Fruit fly (Drosophila melanogaster) whole organism, embryonic: ENCODE results near the gene ng2.

Experiments used
- B-H1 ChIP-seq: fragments of 200-800 bp; sonication (Bioruptor generic); IDR thresholded peaks from 3 replicates; pipeline ENCODE4 v1.3.6; 2022; ENCODE audit warnings: missing biosample characterization, missing genetic modification characterization
- CG1024 ChIP-seq: fragments of 200-800 bp; sonication (Bioruptor generic); IDR thresholded peaks from 2 replicates; pipeline ENCODE4 v1.3.6; 2022; ENCODE audit warnings: missing biosample characterization, missing genetic modification characterization
- CG10321 ChIP-seq: fragments of 200-800 bp; sonication (Bioruptor generic); IDR thresholded peaks from 2 replicates; pipeline ENCODE4 v1.3.6; 2022; ENCODE audit warnings: missing biosample characterization, missing genetic modification characterization
- CG10366 ChIP-seq: fragments of 200-800 bp; sonication (Bioruptor generic); IDR thresholded peaks from 2 replicates; pipeline ENCODE4 v1.3.6; 2022; ENCODE audit warnings: missing biosample characterization, missing genetic modification characterization
- CG10543 ChIP-seq: fragments of 200-800 bp; sonication (Bioruptor generic); optimal IDR thresholded peaks from 3 replicates; lab custom pipeline; 2017; ENCODE audit warnings: missing biosample characterization, mild to moderate bottlenecking, missing genetic modification characterization, moderate library complexity
- CG10565 ChIP-seq: fragments of 200-800 bp; sonication (Bioruptor generic); optimal IDR thresholded peaks from 3 replicates; lab custom pipeline; 2016; ENCODE audit warnings: missing biosample characterization, mild to moderate bottlenecking, missing genetic modification characterization
- CG11093 ChIP-seq: fragments of 200-800 bp; sonication (Bioruptor generic); IDR thresholded peaks from 3 replicates; pipeline ENCODE4 v1.3.6; 2022; ENCODE audit warnings: missing biosample characterization, missing genetic modification characterization
- CG11504 ChIP-seq: fragments of 200-800 bp; sonication (Bioruptor generic); optimal IDR thresholded peaks from 3 replicates; lab custom pipeline; 2019; ENCODE audit warnings: missing biosample characterization, mild to moderate bottlenecking, missing genetic modification characterization, moderate library complexity
- CG12299 ChIP-seq: fragments of 200-800 bp; sonication (Bioruptor generic); optimal IDR thresholded peaks from 2 replicates; lab custom pipeline; 2018; ENCODE audit warnings: missing biosample characterization, mild to moderate bottlenecking, missing genetic modification characterization
- CG12769 ChIP-seq: fragments of 200-800 bp; sonication (Bioruptor generic); optimal IDR thresholded peaks from 2 replicates; lab custom pipeline; 2019; ENCODE audit warnings: missing biosample characterization, mild to moderate bottlenecking, missing genetic modification characterization, moderate library complexity
- CG13424 ChIP-seq: fragments of 200-800 bp; sonication (Bioruptor generic); optimal IDR thresholded peaks from 2 replicates; lab custom pipeline; 2019; ENCODE audit warnings: missing biosample characterization, mild to moderate bottlenecking, missing genetic modification characterization, moderate library complexity
- CG13624 ChIP-seq: fragments of 200-800 bp; sonication (Bioruptor generic); optimal IDR thresholded peaks from 2 replicates; lab custom pipeline; 2016; ENCODE audit warnings: missing biosample characterization, missing genetic modification characterization
- CG15269 ChIP-seq: fragments of 200-800 bp; sonication (Bioruptor generic); optimal IDR thresholded peaks from 2 replicates; lab custom pipeline; 2018; ENCODE audit warnings: missing biosample characterization, mild to moderate bottlenecking, missing genetic modification characterization, moderate library complexity
- CG15479 ChIP-seq: fragments of 200-800 bp; sonication (Bioruptor generic); optimal IDR thresholded peaks from 3 replicates; lab custom pipeline; 2019; ENCODE audit warnings: missing biosample characterization, mild to moderate bottlenecking, missing genetic modification characterization, moderate library complexity
- CG1603 ChIP-seq: fragments of 200-800 bp; sonication (Bioruptor generic); optimal IDR thresholded peaks from 2 replicates; lab custom pipeline; 2019; ENCODE audit warnings: missing biosample characterization, mild to moderate bottlenecking, missing genetic modification characterization, moderate library complexity
- CG17361 ChIP-seq: fragments of 200-800 bp; sonication (Bioruptor generic); IDR thresholded peaks from 3 replicates; pipeline ENCODE4 v1.3.6; 2022; ENCODE audit warnings: missing biosample characterization, missing genetic modification characterization
- CG17829 ChIP-seq: fragments of 200-800 bp; optimal IDR thresholded peaks from 2 replicates; lab custom pipeline; 2019; ENCODE audit warnings: missing biosample characterization, mild to moderate bottlenecking, missing genetic modification characterization, moderate library complexity
- CG2120 ChIP-seq: fragments of 200-800 bp; sonication (Bioruptor generic); optimal IDR thresholded peaks from 3 replicates; lab custom pipeline; 2016; ENCODE audit warnings: missing biosample characterization, missing genetic modification characterization
- CG32772 ChIP-seq: fragments of 200-800 bp; sonication (Bioruptor generic); IDR thresholded peaks from 2 replicates; pipeline ENCODE4 v1.3.6; 2022; ENCODE audit warnings: missing biosample characterization, missing genetic modification characterization
- CG34422 ChIP-seq: fragments of 200-800 bp; sonication (Bioruptor generic); IDR thresholded peaks from 3 replicates; pipeline ENCODE4 v1.3.6; 2022; ENCODE audit warnings: missing biosample characterization, missing genetic modification characterization
- CG3847 ChIP-seq: fragments of 200-800 bp; sonication (Bioruptor generic); IDR thresholded peaks from 2 replicates; pipeline ENCODE4 v1.3.6; 2022; ENCODE audit warnings: missing biosample characterization, missing genetic modification characterization
- CG4282 ChIP-seq: fragments of 200-800 bp; sonication (Bioruptor generic); optimal IDR thresholded peaks from 2 replicates; lab custom pipeline; 2016; ENCODE audit warnings: missing biosample characterization, missing genetic modification characterization
- CG4854 ChIP-seq: fragments of 200-800 bp; sonication (Bioruptor generic); optimal IDR thresholded peaks from 2 replicates; lab custom pipeline; 2016; ENCODE audit warnings: missing biosample characterization, missing genetic modification characterization, inconsistent platforms
- CG7745 ChIP-seq: fragments of 200-800 bp; sonication (Bioruptor generic); optimal IDR thresholded peaks from 2 replicates; lab custom pipeline; 2018; ENCODE audit warnings: missing biosample characterization, mild to moderate bottlenecking, missing genetic modification characterization, moderate library complexity
- CG8290 ChIP-seq, 3 experiments: fragments of 200-800 bp; sonication (Bioruptor generic); optimal IDR thresholded peaks; 2 replicates each; lab custom pipeline; 2016 to 2019; ENCODE audit warnings: missing biosample characterization in 3 of 3, missing genetic modification characterization in 3 of 3, mild to moderate bottlenecking in 2 of 3, moderate library complexity in 1 of 3
- CG9727 ChIP-seq: fragments of 200-800 bp; sonication (Bioruptor generic); optimal IDR thresholded peaks from 3 replicates; lab custom pipeline; 2017; ENCODE audit warnings: missing biosample characterization, mild to moderate bottlenecking, missing genetic modification characterization
- CG9817 ChIP-seq: fragments of 200-800 bp; sonication (Bioruptor generic); optimal IDR thresholded peaks from 2 replicates; lab custom pipeline; 2018; ENCODE audit warnings: missing biosample characterization, mild to moderate bottlenecking, missing genetic modification characterization, moderate library complexity
- CG9932 ChIP-seq: fragments of 200-800 bp; sonication (Bioruptor generic); IDR thresholded peaks from 2 replicates; pipeline ENCODE4 v1.3.6; 2022; ENCODE audit warnings: missing biosample characterization, missing genetic modification characterization
- Dip3 ChIP-seq: fragments of 200-800 bp; sonication (Bioruptor generic); optimal IDR thresholded peaks from 3 replicates; lab custom pipeline; 2016; ENCODE audit warnings: missing biosample characterization, missing genetic modification characterization
- E2f1 ChIP-seq: fragments of 200-800 bp; sonication (Bioruptor generic); IDR thresholded peaks from 2 replicates; pipeline ENCODE4 v1.3.6; 2022; ENCODE audit warnings: missing biosample characterization, missing genetic modification characterization
- Ets65A ChIP-seq: fragments of 200-800 bp; sonication (Bioruptor generic); peaks from one replicate; lab custom pipeline; 2016; ENCODE audit warnings: missing biosample characterization, missing genetic modification characterization
- HLH3B ChIP-seq: fragments of 200-800 bp; sonication (Bioruptor generic); IDR thresholded peaks from 2 replicates; pipeline ENCODE4 v1.3.6; 2022; ENCODE audit warnings: missing biosample characterization, missing genetic modification characterization
- Hmr ChIP-seq: fragments of 200-800 bp; sonication (Bioruptor generic); optimal IDR thresholded peaks from 3 replicates; lab custom pipeline; 2017; ENCODE audit warnings: mild to moderate bottlenecking, missing biosample characterization, missing genetic modification reagents, missing genetic modification characterization
- Ssrp ChIP-seq: fragments of 200-800 bp; sonication (Bioruptor generic); optimal IDR thresholded peaks from 2 replicates; lab custom pipeline; 2018; ENCODE audit warnings: missing biosample characterization, mild to moderate bottlenecking, missing genetic modification characterization, moderate library complexity
- ab ChIP-seq: fragments of 200-800 bp; sonication (Bioruptor generic); optimal IDR thresholded peaks from 2 replicates; lab custom pipeline; 2016; ENCODE audit warnings: missing biosample characterization, missing genetic modification characterization
- ara ChIP-seq: fragments of 200-800 bp; sonication (Bioruptor generic); IDR thresholded peaks from 2 replicates; pipeline ENCODE4 v1.3.6; 2022; ENCODE audit warnings: missing biosample characterization, missing genetic modification characterization
- da ChIP-seq: fragments of 200-800 bp; sonication (Bioruptor generic); optimal IDR thresholded peaks from 2 replicates; lab custom pipeline; 2016; ENCODE audit warnings: missing biosample characterization, missing genetic modification characterization
- danr ChIP-seq: fragments of 200-800 bp; sonication (Bioruptor generic); IDR thresholded peaks from 2 replicates; pipeline ENCODE4 v1.3.6; 2022; ENCODE audit warnings: missing biosample characterization, missing genetic modification characterization
- dmrt99B ChIP-seq: fragments of 200-800 bp; sonication (Bioruptor generic); optimal IDR thresholded peaks from 2 replicates; lab custom pipeline; 2018; ENCODE audit warnings: missing biosample characterization, mild to moderate bottlenecking, missing genetic modification characterization, moderate library complexity
- gem ChIP-seq: fragments of 200-800 bp; sonication (Bioruptor generic); optimal IDR thresholded peaks from 2 replicates; lab custom pipeline; 2019; ENCODE audit warnings: missing biosample characterization, mild to moderate bottlenecking, missing genetic modification characterization, moderate library complexity
- hkb ChIP-seq, 2 experiments: fragments of 200-800 bp in 1 of 2; fragments of >200 bp in 1 of 2; sonication (Bioruptor generic) in 1 of 2; IDR thresholded peaks in 1 of 2; optimal IDR thresholded peaks in 1 of 2; 2 replicates each; pipeline versions ENCODE4 v1.3.6 to Lab custom; 2017 to 2022; ENCODE audit warnings: missing biosample characterization in 1 of 2, missing genetic modification characterization in 1 of 2
- insv ChIP-seq, 2 experiments: fragments of 200-800 bp; sonication (Bioruptor generic); optimal IDR thresholded peaks; 3 replicates each; lab custom pipeline; 2016 to 2018; ENCODE audit warnings: missing biosample characterization in 2 of 2, missing genetic modification characterization in 2 of 2
- pan ChIP-seq, 4 experiments: fragments of >200 bp in 3 of 4; fragments of 200-800 bp in 1 of 4; sonication (Bioruptor generic) in 1 of 4; optimal IDR thresholded peaks in 3 of 4; IDR thresholded peaks in 1 of 4; 2 replicates each; pipeline versions ENCODE4 v1.3.6 to Lab custom; 2017 to 2022; ENCODE audit warnings: missing biosample characterization in 2 of 4, missing genetic modification characterization in 2 of 4, mixed read lengths in 1 of 4
- slbo ChIP-seq: fragments of 200-800 bp; sonication (Bioruptor generic); IDR thresholded peaks from 2 replicates; pipeline ENCODE4 v1.3.6; 2022; ENCODE audit warnings: missing biosample characterization, missing genetic modification characterization
- sqz ChIP-seq: fragments of 200-800 bp; sonication (Bioruptor generic); optimal IDR thresholded peaks from 3 replicates; lab custom pipeline; 2018; ENCODE audit warnings: missing biosample characterization, mild to moderate bottlenecking, missing genetic modification characterization
- stwl ChIP-seq: fragments of 200-800 bp; sonication (Bioruptor generic); optimal IDR thresholded peaks from 3 replicates; lab custom pipeline; 2018; ENCODE audit warnings: missing biosample characterization, mild to moderate bottlenecking, missing genetic modification characterization, moderate library complexity
- unc-4 ChIP-seq: fragments of 200-800 bp; sonication (Bioruptor generic); IDR thresholded peaks from 2 replicates; pipeline ENCODE4 v1.3.6; 2022; ENCODE audit warnings: missing biosample characterization, missing genetic modification characterization; ENCODE audit not compliant: partially characterized antibody
- unpg ChIP-seq: fragments of 200-800 bp; sonication (Bioruptor generic); optimal IDR thresholded peaks from 3 replicates; lab custom pipeline; 2018; ENCODE audit warnings: missing biosample characterization, mild to moderate bottlenecking, missing genetic modification characterization, moderate library complexity
- zen ChIP-seq: fragments of 200-800 bp; sonication (Bioruptor generic); optimal IDR thresholded peaks from 3 replicates; lab custom pipeline; 2018; ENCODE audit warnings: missing biosample characterization, mild to moderate bottlenecking, missing genetic modification characterization, moderate library complexity

The ng2 gene

DNA sequence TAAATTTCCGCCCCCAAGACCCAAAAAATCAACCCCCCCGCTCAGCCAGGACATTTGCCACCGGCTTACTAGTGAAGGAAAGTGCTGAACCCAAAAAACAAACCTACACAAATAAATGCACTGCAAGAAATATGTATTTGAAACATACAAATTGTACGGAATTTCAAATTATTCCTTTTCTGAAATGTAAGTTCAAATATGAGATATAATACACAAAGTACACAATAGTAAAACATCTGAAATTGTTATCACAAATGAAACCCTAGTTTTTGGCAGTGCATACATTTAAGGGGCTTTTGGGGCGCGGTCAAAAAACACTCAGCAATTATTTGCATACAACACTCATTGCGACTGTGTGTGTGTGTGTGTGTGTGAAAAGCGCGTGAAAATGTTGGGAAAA is 46.6 kb downstream of the ng2 start (continued):
- TF ChIP-seq CG15269 (peak; percentile 34), CG17829 (tag; lab: Kevin White, UChicago) (no peak), CG15479 (no peak), CG7745 (tag; lab: Kevin White, UChicago) (no peak), CG9932 (0 out of 2 replicates have a peak, but pooled peaks have one; percentile 30), CG10321 (no peak), da (GFP tag; lab: Kevin White, UChicago) (no peak), slbo (GFP tag; lab: Robert Waterston, UW) (peak; percentile 51), CG17361 (GFP tag; lab: Robert Waterston, UW) (0 out of 3 replicates have a peak, but pooled peaks have one; percentile 37), CG32772 (0 out of 2 replicates have a peak, but pooled peaks have one; percentile 16), CG4282 (GFP tag; lab: Kevin White, UChicago) (no peak), insv (GFP tag; optimal IDR thresholded peaks at IDR 0.05; lab: Kevin White, UChicago) (no peak), sqz (GFP tag; lab: Kevin White, UChicago) (no peak), hkb (optimal IDR thresholded peaks at IDR 0.05; lab: Kevin White, UChicago) (no peak), hkb (GFP tag; IDR thresholded peaks at IDR 0.05; lab: Robert Waterston, UW) (peak; percentile 41; the same call in 1 of the 2 replicates), CG3847 (no peak), Ets65A (GFP tag; lab: Kevin White, UChicago) (peak; percentile 33), CG10366 (GFP tag; lab: Robert Waterston, UW) (no peak), Dip3 (GFP tag; lab: Kevin White, UChicago) (no peak), CG10565 (no peak), gem (tag; lab: Kevin White, UChicago) (peak; percentile 48), CG2120 (peak; percentile 53), CG11093 (GFP tag; lab: Robert Waterston, UW) (0 out of 3 replicates have a peak, but pooled peaks have one; percentile 28), CG13624 (GFP tag; lab: Kevin White, UChicago) (peak; percentile 12), CG11504 (tag; lab: Kevin White, UChicago) (peak; percentile 56), CG10543 (GFP tag; lab: Kevin White, UChicago) (no peak), CG1024 (GFP tag; lab: Robert Waterston, UW) (no peak), HLH3B (0 out of 2 replicates have a peak, but pooled peaks have one; percentile 31), dmrt99B (peak; percentile 49), Hmr (GFP tag; lab: Kevin White, UChicago) (peak; percentile 25), B-H1 (GFP tag; lab: Robert Waterston, UW) (peak; percentile 22; the same call in 1 of the 3 replicates), CG1603 (tag; lab: Kevin White, UChicago) (peak; percentile 45), ara (GFP tag; lab: Robert Waterston, UW) (no peak), ab (no peak), CG34422 (GFP tag; lab: Robert Waterston, UW) (no peak), CG4854 (GFP tag; lab: Kevin White, UChicago) (no peak), unpg (GFP tag; lab: Kevin White, UChicago) (peak; percentile 38), zen (no peak), danr (GFP tag; lab: Robert Waterston, UW) (no peak), CG8290 (GFP tag; optimal IDR thresholded peaks at IDR 0.05; lab: Kevin White, UChicago) (no peak), CG8290 (tag; optimal IDR thresholded peaks at IDR 0.05; lab: Kevin White, UChicago) (peak in 1 of 2 experiments; percentile 56), CG12299 (tag; lab: Kevin White, UChicago) (peak; percentile 5), Ssrp (tag; lab: Kevin White, UChicago) (peak; percentile 1), unc-4 (GFP tag; lab: Robert Waterston, UW) (no peak), CG13424 (tag; lab: Kevin White, UChicago) (peak; percentile 23), CG12769 (tag; lab: Kevin White, UChicago) (peak; percentile 46), CG9817 (peak; percentile 20), stwl (tag; lab: Kevin White, UChicago) (no peak), E2f1 (GFP tag; lab: Robert Waterston, UW) (0 out of 2 replicates have a peak, but pooled peaks have one; percentile 38), pan (optimal IDR thresholded peaks at IDR 0.05; lab: Kevin White, UChicago) (no peak), pan (GFP tag; optimal IDR thresholded peaks at IDR 0.05 in 1 of 2, IDR thresholded peaks at IDR 0.05 in 1 of 2) (peak in 1 of 2 experiments; percentile 27), CG9727 (GFP tag; lab: Kevin White, UChicago) (peak; percentile 2)
